Fruit fly (Drosophila melanogaster): ENCODE measurements around the gene CG14722.

DNA sequence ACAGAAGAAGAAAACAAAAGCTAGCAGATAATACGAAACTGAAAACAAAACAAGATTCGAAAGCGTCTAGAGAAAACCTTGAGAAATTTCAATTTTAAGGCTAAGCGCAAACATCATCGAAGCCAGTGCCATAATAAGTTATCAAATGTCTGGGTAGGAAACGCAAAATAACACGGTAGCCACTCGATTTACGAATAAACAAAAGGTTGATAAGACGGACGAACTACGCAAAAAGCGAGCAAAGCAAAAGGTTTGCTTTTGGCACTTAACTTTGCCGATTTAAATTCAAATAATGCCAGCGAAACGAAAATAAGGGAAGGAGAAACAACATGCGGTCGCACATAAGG lies 16.4 kb downstream of the CG14722 start:
- no peak for TF ChIP-seq CG7101 (tag; optimal IDR thresholded peaks at IDR 0.05)
- no peak for TF ChIP-seq CG5204 (GFP tag; optimal IDR thresholded peaks at IDR 0.05)
- no peak for TF ChIP-seq tj (GFP tag; optimal IDR thresholded peaks at IDR 0.05)
- TF ChIP-seq CG14711 (tag; optimal IDR thresholded peaks at IDR 0.05): no peak
- no peak for TF ChIP-seq CG1620 (GFP tag; optimal IDR thresholded peaks at IDR 0.05)
- no peak for TF ChIP-seq ovo (GFP tag; optimal IDR thresholded peaks at IDR 0.05)
- TF ChIP-seq CG11617 (GFP tag; optimal IDR thresholded peaks at IDR 0.05): no peak
- no peak for TF ChIP-seq cnc (optimal IDR thresholded peaks at IDR 0.05)
- TF ChIP-seq Hr96 (GFP tag; optimal IDR thresholded peaks at IDR 0.05): no peak
- peak; percentile 12 for TF ChIP-seq cic (GFP tag; optimal IDR thresholded peaks at IDR 0.05)
- TF ChIP-seq Clk (GFP tag; optimal IDR thresholded peaks at IDR 0.05): no peak
- no peak for TF ChIP-seq pad (GFP tag; optimal IDR thresholded peaks at IDR 0.05)
- TF ChIP-seq CG33017 (tag; optimal IDR thresholded peaks at IDR 0.05): no peak
